Fruit fly (Drosophila melanogaster) Kc167 (cell line): Measurements from ENCODE around the gene Tsp74F.

Experiments
- Myc ChIP-seq: fragments of >200 bp; optimal IDR thresholded peaks from 2 replicates; lab custom pipeline; 2017; ENCODE audit warnings: missing external identifiers
- h ChIP-seq: fragments of >200 bp; optimal IDR thresholded peaks from 3 replicates; lab custom pipeline; 2018; ENCODE audit warnings: missing external identifiers
- insv ChIP-seq: fragments of >200 bp; optimal IDR thresholded peaks from 3 replicates; lab custom pipeline; 2018; ENCODE audit warnings: missing external identifiers
- psq ChIP-seq: fragments of >200 bp; optimal IDR thresholded peaks from 2 replicates; lab custom pipeline; 2017; ENCODE audit warnings: missing external identifiers
- ttk ChIP-seq: sonication (Bioruptor generic); optimal IDR thresholded peaks from 2 replicates; lab custom pipeline; 2017; ENCODE audit warnings: missing external identifiers

- TF ChIP-seq Myc (lab: Kevin White, UChicago) (no peak), psq (lab: Kevin White, UChicago) (no peak), ttk (lab: Kevin White, UChicago) (no peak), h (no peak), insv (lab: Kevin White, UChicago) (no peak)
These were observed 11.4 kb downstream of the Tsp74F start, which contains the start of gene CG5506 for dm6 chr3L:17884276-17884675.
